Fruit fly (Drosophila melanogaster) whole organism, embryonic: Measurements from ENCODE around the gene Prosbeta2R2.
A peak's percentile ranks its signal among the peaks of the same experiment; 100 is the strongest.

Source experiments
- Abd-B ChIP-seq: fragments of 200-800 bp; sonication (Bioruptor generic); optimal IDR thresholded peaks from 2 replicates; lab custom pipeline; 2018; ENCODE audit warnings: missing biosample characterization, mild to moderate bottlenecking, missing genetic modification characterization, moderate library complexity
- CG11085 ChIP-seq: fragments of 200-800 bp; sonication (Bioruptor generic); IDR thresholded peaks from 2 replicates; pipeline ENCODE4 v1.3.6; 2022; ENCODE audit warnings: missing biosample characterization, missing genetic modification characterization
- CG11247 ChIP-seq: fragments of 200-800 bp; sonication (Bioruptor generic); IDR thresholded peaks from 2 replicates; pipeline ENCODE4 v1.3.6; 2022; ENCODE audit warnings: missing biosample characterization, missing genetic modification characterization
- CG12155 ChIP-seq: fragments of 200-800 bp; sonication (Bioruptor generic); optimal IDR thresholded peaks from 3 replicates; lab custom pipeline; 2016; ENCODE audit warnings: missing biosample characterization, missing genetic modification characterization
- CG15073 ChIP-seq: fragments of 200-800 bp; sonication (Bioruptor generic); optimal IDR thresholded peaks from 2 replicates; lab custom pipeline; 2016; ENCODE audit warnings: missing biosample characterization, missing genetic modification characterization
- CG15479 ChIP-seq: fragments of 200-800 bp; sonication (Bioruptor generic); optimal IDR thresholded peaks from 3 replicates; lab custom pipeline; 2019; ENCODE audit warnings: missing biosample characterization, mild to moderate bottlenecking, missing genetic modification characterization, moderate library complexity
- CG31388 ChIP-seq: fragments of 200-800 bp; sonication (Bioruptor generic); optimal IDR thresholded peaks from 2 replicates; lab custom pipeline; 2016; ENCODE audit warnings: missing biosample characterization, missing genetic modification characterization
- CG34422 ChIP-seq: fragments of 200-800 bp; sonication (Bioruptor generic); IDR thresholded peaks from 3 replicates; pipeline ENCODE4 v1.3.6; 2022; ENCODE audit warnings: missing biosample characterization, missing genetic modification characterization
- CG3726 ChIP-seq: fragments of 200-800 bp; sonication (Bioruptor generic); IDR thresholded peaks from 3 replicates; pipeline ENCODE4, ENCODE4 v1.3.6; 2022; ENCODE audit warnings: missing biosample characterization, missing genetic modification characterization
- CG4404 ChIP-seq: fragments of 200-800 bp; sonication (Bioruptor generic); IDR thresholded peaks from 2 replicates; pipeline ENCODE4 v1.3.6; 2022; ENCODE audit warnings: missing biosample characterization, missing genetic modification characterization
- CG4820 ChIP-seq: fragments of 200-800 bp; sonication (Bioruptor generic); optimal IDR thresholded peaks from 3 replicates; lab custom pipeline; 2016; ENCODE audit warnings: missing biosample characterization, missing genetic modification characterization
- CG7745 ChIP-seq: fragments of 200-800 bp; sonication (Bioruptor generic); optimal IDR thresholded peaks from 2 replicates; lab custom pipeline; 2018; ENCODE audit warnings: missing biosample characterization, mild to moderate bottlenecking, missing genetic modification characterization, moderate library complexity
- CG9932 ChIP-seq: fragments of 200-800 bp; sonication (Bioruptor generic); IDR thresholded peaks from 2 replicates; pipeline ENCODE4 v1.3.6; 2022; ENCODE audit warnings: missing biosample characterization, missing genetic modification characterization
- E2f1 ChIP-seq: fragments of 200-800 bp; sonication (Bioruptor generic); IDR thresholded peaks from 2 replicates; pipeline ENCODE4 v1.3.6; 2022; ENCODE audit warnings: missing biosample characterization, missing genetic modification characterization
- Fer3 ChIP-seq: fragments of 200-800 bp; sonication (Bioruptor generic); optimal IDR thresholded peaks from 2 replicates; lab custom pipeline; 2018; ENCODE audit warnings: missing biosample characterization, mild to moderate bottlenecking, missing genetic modification characterization, moderate library complexity
- H15 ChIP-seq: fragments of 200-800 bp; sonication (Bioruptor generic); IDR thresholded peaks from 3 replicates; pipeline ENCODE4 v1.3.6; 2022; ENCODE audit warnings: missing biosample characterization, missing genetic modification characterization
- HLH3B ChIP-seq: fragments of 200-800 bp; sonication (Bioruptor generic); IDR thresholded peaks from 2 replicates; pipeline ENCODE4 v1.3.6; 2022; ENCODE audit warnings: missing biosample characterization, missing genetic modification characterization
- Hr39 ChIP-seq: fragments of >200 bp; optimal IDR thresholded peaks from 2 replicates; lab custom pipeline; 2017
- Jarid2 ChIP-seq: fragments of 200-800 bp; sonication (Bioruptor generic); optimal IDR thresholded peaks from 3 replicates; lab custom pipeline; 2017; ENCODE audit warnings: mild to moderate bottlenecking, missing biosample characterization, missing genetic modification reagents, missing genetic modification characterization
- NC2α ChIP-seq: fragments of 200-800 bp; sonication (Bioruptor generic); optimal IDR thresholded peaks from 2 replicates; lab custom pipeline; 2016; ENCODE audit warnings: missing biosample characterization, missing genetic modification characterization
- Nf-YB ChIP-seq: fragments of 200-800 bp; sonication (Bioruptor generic); optimal IDR thresholded peaks from 3 replicates; lab custom pipeline; 2019; ENCODE audit warnings: missing biosample characterization, mild to moderate bottlenecking, missing genetic modification characterization, moderate library complexity
- Sry-β ChIP-seq: fragments of 200-800 bp; sonication (Bioruptor generic); optimal IDR thresholded peaks from 2 replicates; lab custom pipeline; 2018; ENCODE audit warnings: missing biosample characterization, mild to moderate bottlenecking, missing genetic modification characterization, moderate library complexity
- Ssrp ChIP-seq: fragments of 200-800 bp; sonication (Bioruptor generic); optimal IDR thresholded peaks from 2 replicates; lab custom pipeline; 2018; ENCODE audit warnings: missing biosample characterization, mild to moderate bottlenecking, missing genetic modification characterization, moderate library complexity
- ap ChIP-seq: fragments of 200-800 bp; sonication (Bioruptor generic); IDR thresholded peaks from 2 replicates; pipeline ENCODE4 v1.3.6; 2022; ENCODE audit warnings: missing biosample characterization, missing genetic modification characterization
- ara ChIP-seq: fragments of 200-800 bp; sonication (Bioruptor generic); IDR thresholded peaks from 2 replicates; pipeline ENCODE4 v1.3.6; 2022; ENCODE audit warnings: missing biosample characterization, missing genetic modification characterization
- bbx ChIP-seq: fragments of 200-800 bp; sonication (Bioruptor generic); IDR thresholded peaks from 2 replicates; pipeline ENCODE4 v1.3.6; 2022; ENCODE audit warnings: missing biosample characterization, missing genetic modification characterization; ENCODE audit not compliant: partially characterized antibody
- bcd ChIP-seq: fragments of 200-800 bp; sonication (Bioruptor generic); optimal IDR thresholded peaks from 2 replicates; lab custom pipeline; 2017; ENCODE audit warnings: missing biosample characterization, mild to moderate bottlenecking, missing genetic modification characterization
- chn ChIP-seq: fragments of 200-800 bp; sonication (Bioruptor generic); optimal IDR thresholded peaks from 2 replicates; lab custom pipeline; 2016; ENCODE audit warnings: missing biosample characterization, missing genetic modification characterization
- dan ChIP-seq: fragments of 200-800 bp; sonication (Bioruptor generic); IDR thresholded peaks from 2 replicates; pipeline ENCODE4 v1.3.6; 2022; ENCODE audit warnings: missing biosample characterization, missing genetic modification characterization
- danr ChIP-seq: fragments of 200-800 bp; sonication (Bioruptor generic); IDR thresholded peaks from 2 replicates; pipeline ENCODE4 v1.3.6; 2022; ENCODE audit warnings: missing biosample characterization, missing genetic modification characterization
- dmrt99B ChIP-seq: fragments of 200-800 bp; sonication (Bioruptor generic); optimal IDR thresholded peaks from 2 replicates; lab custom pipeline; 2018; ENCODE audit warnings: missing biosample characterization, mild to moderate bottlenecking, missing genetic modification characterization, moderate library complexity
- en ChIP-seq: fragments of 200-800 bp; sonication (Bioruptor generic); optimal IDR thresholded peaks from 2 replicates; lab custom pipeline; 2016; ENCODE audit warnings: missing biosample characterization, missing genetic modification characterization
- ewg ChIP-seq: fragments of 200-800 bp; sonication (Bioruptor generic); optimal IDR thresholded peaks from 3 replicates; lab custom pipeline; 2017; ENCODE audit warnings: mild to moderate bottlenecking, missing biosample characterization, missing genetic modification reagents, missing genetic modification characterization
- exex ChIP-seq: fragments of 200-800 bp; sonication (Bioruptor generic); optimal IDR thresholded peaks from 4 replicates; lab custom pipeline; 2018; ENCODE audit warnings: missing biosample characterization, mild to moderate bottlenecking, missing genetic modification characterization, moderate library complexity
- fd96Cb ChIP-seq: fragments of 200-800 bp; sonication (Bioruptor generic); optimal IDR thresholded peaks from 2 replicates; lab custom pipeline; 2018; ENCODE audit warnings: missing biosample characterization, mild to moderate bottlenecking, missing genetic modification characterization, moderate library complexity
- fu2 ChIP-seq: fragments of 200-800 bp; sonication (Bioruptor generic); optimal IDR thresholded peaks from 2 replicates; lab custom pipeline; 2016; ENCODE audit warnings: missing biosample characterization, missing genetic modification characterization
- gcm ChIP-seq: fragments of 200-800 bp; sonication (Bioruptor generic); optimal IDR thresholded peaks from 2 replicates; lab custom pipeline; 2019; ENCODE audit warnings: missing biosample characterization, mild to moderate bottlenecking, missing genetic modification characterization, moderate library complexity
- ham ChIP-seq: fragments of 200-800 bp; sonication (Bioruptor generic); IDR thresholded peaks from 2 replicates; pipeline ENCODE4 v1.3.6; 2022; ENCODE audit warnings: missing biosample characterization, missing genetic modification characterization
- inv ChIP-seq: fragments of 200-800 bp; sonication (Bioruptor generic); IDR thresholded peaks from 2 replicates; pipeline ENCODE4 v1.3.6; 2022; ENCODE audit warnings: missing biosample characterization, missing genetic modification characterization; ENCODE audit not compliant: partially characterized antibody
- jing ChIP-seq: fragments of 200-800 bp; sonication (Bioruptor generic); optimal IDR thresholded peaks from 2 replicates; lab custom pipeline; 2018; ENCODE audit warnings: missing biosample characterization, mild to moderate bottlenecking, missing genetic modification characterization
- lmd ChIP-seq: fragments of 200-800 bp; sonication (Bioruptor generic); IDR thresholded peaks from 2 replicates; pipeline ENCODE4 v1.3.6; 2022; ENCODE audit warnings: missing biosample characterization, missing genetic modification characterization
- nau ChIP-seq: fragments of 200-800 bp; sonication (Bioruptor generic); optimal IDR thresholded peaks from 3 replicates; lab custom pipeline; 2017; ENCODE audit warnings: missing biosample characterization, mild to moderate bottlenecking, missing genetic modification characterization, missing genetic modification reagents
- oc ChIP-seq: fragments of 200-800 bp; sonication (Bioruptor generic); optimal IDR thresholded peaks from 2 replicates; lab custom pipeline; 2018; ENCODE audit warnings: missing biosample characterization, mild to moderate bottlenecking, missing genetic modification characterization, moderate library complexity
- phol ChIP-seq: fragments of 200-800 bp; sonication (Bioruptor generic); optimal IDR thresholded peaks from 3 replicates; lab custom pipeline; 2018; ENCODE audit warnings: missing biosample characterization, mild to moderate bottlenecking, missing genetic modification characterization, moderate library complexity
- pum ChIP-seq: fragments of 200-800 bp; sonication (Bioruptor generic); optimal IDR thresholded peaks from 2 replicates; lab custom pipeline; 2016; ENCODE audit warnings: missing biosample characterization, missing genetic modification characterization
- salm ChIP-seq: fragments of 200-800 bp; sonication (Bioruptor generic); optimal IDR thresholded peaks from 2 replicates; lab custom pipeline; 2018; ENCODE audit warnings: missing biosample characterization, mild to moderate bottlenecking, missing genetic modification characterization
- sr ChIP-seq: fragments of 200-800 bp; sonication (Bioruptor generic); IDR thresholded peaks from 3 replicates; pipeline ENCODE4 v1.3.6; 2022; ENCODE audit warnings: missing biosample characterization, missing genetic modification characterization
- tna ChIP-seq: fragments of 200-800 bp; sonication (Bioruptor generic); IDR thresholded peaks from 2 replicates; pipeline ENCODE4 v1.3.6; 2022; ENCODE audit warnings: missing biosample characterization, missing genetic modification characterization; ENCODE audit not compliant: partially characterized antibody

Gene Prosbeta2R2

DNA sequence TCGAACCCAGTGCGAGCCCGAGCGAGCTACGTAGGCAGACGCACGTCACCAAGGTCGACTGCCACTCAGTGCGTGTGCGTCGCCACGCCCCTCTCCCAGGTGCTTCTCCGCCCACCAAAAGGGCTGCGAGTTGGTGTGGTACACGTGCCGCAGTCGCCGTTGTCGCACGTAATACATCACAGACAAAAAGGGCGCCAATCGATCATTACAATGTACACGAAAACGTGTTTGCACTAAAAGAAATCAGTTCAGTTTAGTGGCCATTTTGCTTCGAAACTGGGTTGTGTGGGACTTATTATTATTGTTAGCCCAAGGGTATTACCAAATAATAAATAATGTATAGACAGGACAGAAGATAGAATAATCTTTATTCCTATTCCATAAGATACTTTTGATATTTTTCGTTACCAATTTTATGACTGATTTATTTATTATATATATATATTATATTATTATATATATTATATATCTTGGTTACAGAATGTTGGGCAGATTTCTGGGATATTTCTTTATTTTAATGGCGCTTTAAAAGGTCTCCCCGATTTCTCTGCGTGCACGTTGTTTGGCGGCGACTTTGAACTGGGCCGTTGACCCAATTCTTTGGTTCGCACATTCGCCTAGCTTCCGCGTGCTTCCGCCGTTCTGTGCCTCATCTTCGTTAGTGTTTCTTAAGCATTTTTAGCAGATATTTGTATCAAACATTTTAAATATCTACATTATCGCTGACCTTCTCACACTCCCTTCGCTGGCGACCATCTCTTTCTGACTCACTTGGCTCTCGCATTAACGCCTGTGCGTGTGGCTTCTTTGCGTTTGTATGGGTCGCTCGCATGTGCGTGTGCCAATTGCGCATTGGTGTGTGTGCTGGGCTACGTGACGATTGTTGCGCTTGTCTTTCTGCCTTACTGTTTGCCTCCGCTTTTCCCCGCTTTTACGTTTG lies 44.3 kb upstream of the Prosbeta2R2 start (continued):
- peak; percentile 24 for TF ChIP-seq exex (tag; lab: Kevin White, UChicago)
- peak; percentile 50 for TF ChIP-seq oc (tag; lab: Kevin White, UChicago)
- no peak for TF ChIP-seq Sry-β (GFP tag; lab: Kevin White, UChicago)
- peak; percentile 86 for TF ChIP-seq bcd (GFP tag; lab: Kevin White, UChicago)
- TF ChIP-seq CG9932 (GFP tag; lab: Robert Waterston, UW), result peak; percentile 55; the same call in 1 of the 2 replicates
- TF ChIP-seq Abd-B (GFP tag; lab: Kevin White, UChicago), result peak; percentile 87
- peak; percentile 66 for TF ChIP-seq ap (GFP tag; lab: Robert Waterston, UW)
- TF ChIP-seq lmd (GFP tag; lab: Robert Waterston, UW), result peak; percentile 88; the same call in 1 of the 2 replicates
- peak; percentile 70; the same call in 2 of the 3 replicates for TF ChIP-seq CG34422
- TF ChIP-seq E2f1 (GFP tag; lab: Robert Waterston, UW), result peak; percentile 72
- no peak for TF ChIP-seq CG31388 (GFP tag; lab: Kevin White, UChicago)
- TF ChIP-seq CG15479 (GFP tag; lab: Kevin White, UChicago), result peak; percentile 74
- peak; percentile 73 for TF ChIP-seq ewg (GFP tag; lab: Kevin White, UChicago)
- TF ChIP-seq nau (GFP tag; lab: Kevin White, UChicago), result no peak
- peak; percentile 71 for TF ChIP-seq Nf-YB (GFP tag; lab: Kevin White, UChicago)
- TF ChIP-seq bbx (GFP tag; lab: Robert Waterston, UW), result peak; percentile 45
- TF ChIP-seq dmrt99B, result peak; percentile 90
- peak; percentile 28 for TF ChIP-seq pum
- TF ChIP-seq chn (GFP tag; lab: Kevin White, UChicago), result peak; percentile 11
- TF ChIP-seq CG3726, result 0 out of 3 replicates have a peak, but pooled peaks have one; percentile 64
- TF ChIP-seq NC2α, result no peak
- peak; percentile 41 for TF ChIP-seq jing (GFP tag; lab: Kevin White, UChicago)
- peak; percentile 73 for TF ChIP-seq Fer3 (tag; lab: Kevin White, UChicago)
- peak; percentile 53; the same call in 1 of the 3 replicates for TF ChIP-seq H15 (GFP tag; lab: Robert Waterston, UW)
- no peak for TF ChIP-seq Hr39 (lab: Kevin White, UChicago)
- peak; percentile 24; the same call in 1 of the 2 replicates for TF ChIP-seq tna (GFP tag; lab: Robert Waterston, UW)
- peak; percentile 76 for TF ChIP-seq HLH3B (GFP tag; lab: Robert Waterston, UW)
- no peak for TF ChIP-seq inv
- no peak for TF ChIP-seq fu2
- peak; percentile 86 for TF ChIP-seq fd96Cb (tag; lab: Kevin White, UChicago)
- TF ChIP-seq ara (GFP tag; lab: Robert Waterston, UW), result peak; percentile 66
- peak; percentile 76 for TF ChIP-seq CG4820 (GFP tag; lab: Kevin White, UChicago)
- TF ChIP-seq danr (GFP tag; lab: Robert Waterston, UW), result 0 out of 2 replicates have a peak, but pooled peaks have one; percentile 62
- peak; percentile 61 for TF ChIP-seq CG4404 (GFP tag; lab: Robert Waterston, UW)
- peak; percentile 82 for TF ChIP-seq gcm
- no peak for TF ChIP-seq CG7745 (tag; lab: Kevin White, UChicago)
- peak; percentile 48 for TF ChIP-seq Jarid2 (GFP tag; lab: Kevin White, UChicago)
- peak; percentile 100 for TF ChIP-seq sr (GFP tag; lab: Robert Waterston, UW)
- peak; percentile 61; the same call in 1 of the 2 replicates for TF ChIP-seq CG11247 (GFP tag; lab: Robert Waterston, UW)
- TF ChIP-seq salm, result peak; percentile 78
- peak; percentile 91 for TF ChIP-seq phol (tag; lab: Kevin White, UChicago)
- TF ChIP-seq ham (GFP tag; lab: Robert Waterston, UW), result no peak; the same call in 1 of the 2 replicates
- peak; percentile 87 for TF ChIP-seq Ssrp (tag; lab: Kevin White, UChicago)
- TF ChIP-seq CG15073 (GFP tag; lab: Kevin White, UChicago), result no peak
- peak; percentile 46 for TF ChIP-seq CG12155 (GFP tag; lab: Kevin White, UChicago)
- TF ChIP-seq en (GFP tag; lab: Kevin White, UChicago), result no peak
- TF ChIP-seq dan (GFP tag; lab: Robert Waterston, UW), result no peak
- 0 out of 2 replicates have a peak, but pooled peaks have one; percentile 23 for TF ChIP-seq CG11085 (GFP tag; lab: Robert Waterston, UW)
